Worm (Caenorhabditis elegans): ENCODE measurements around the gene fbxa-160.

- TF ChIP-seq flt-1 (GFP tag; IDR thresholded peaks at IDR 0.05) (no peak), ama-1 (optimal IDR thresholded peaks at IDR 0.05) (no peak), hmbx-1 (tag; optimal IDR thresholded peaks at IDR 0.05) (no peak)
Measured at ce11 chrII:1640496-1640895, 16.0 kb upstream of the fbxa-160 start, which contains the start of gene srh-72.
